Fruit fly (Drosophila melanogaster): ENCODE results near the gene CG42655.

CG42655 gene

DNA sequence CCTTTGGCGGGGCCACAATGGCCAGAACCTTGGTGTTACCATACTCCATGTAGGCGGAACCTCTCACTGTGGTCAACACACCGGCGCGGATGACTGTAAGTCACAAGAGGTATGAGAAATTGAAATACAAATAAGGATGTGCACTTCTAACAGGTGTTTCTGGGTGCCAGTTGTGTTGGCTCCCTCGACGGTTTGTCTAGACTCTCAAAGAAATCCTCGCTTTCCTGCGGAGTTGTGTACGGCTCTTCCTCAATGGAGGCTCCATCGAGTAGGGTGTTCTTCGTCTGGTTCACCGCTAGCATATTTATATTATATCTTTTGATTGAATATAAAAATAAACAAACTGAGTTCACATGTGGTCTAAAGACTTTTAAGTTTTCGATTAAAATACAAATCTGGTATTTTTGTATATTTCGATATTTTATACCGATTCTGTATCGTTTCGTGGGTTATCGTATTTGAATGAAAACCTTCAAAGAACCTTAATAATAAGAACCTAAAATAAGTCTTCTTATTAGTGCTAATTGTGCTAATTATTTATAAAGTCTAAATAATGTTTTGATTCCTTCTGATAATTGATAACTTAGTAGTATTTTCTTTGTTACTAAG, 40.1 kb downstream of the CG42655 start, which contains the start of gene Mtr3 (continued):
- TF ChIP-seq cato (GFP tag; optimal IDR thresholded peaks at IDR 0.05; ENCODE audit: borderline replicate concordance) (no peak), CG16813 (GFP tag; IDR thresholded peaks at IDR 0.05; ENCODE audit: partially characterized antibody) (no peak), HLHmδ (GFP tag; optimal IDR thresholded peaks at IDR 0.05) (no peak), Dll (GFP tag; IDR thresholded peaks at IDR 0.05; ENCODE audit: partially characterized antibody) (peak; percentile 58; the same call in 2 of the 4 replicates)

DNA sequence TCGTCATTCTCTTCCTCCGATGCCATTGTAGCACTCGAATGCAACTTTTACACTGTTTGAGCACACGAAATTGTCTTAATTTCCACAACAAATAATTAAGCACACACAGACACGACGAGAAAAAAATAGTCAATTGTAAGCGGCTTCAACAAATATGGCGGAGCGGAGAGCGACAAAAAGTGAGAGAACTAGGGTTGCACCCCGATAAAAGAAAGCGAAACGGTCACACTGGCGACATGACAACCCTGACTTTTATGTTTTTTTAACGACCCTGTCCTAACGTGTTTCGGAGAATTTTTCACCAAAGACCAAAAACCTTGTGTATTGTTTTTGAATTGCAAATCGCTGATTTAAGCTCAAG, 43.5 kb downstream of the CG42655 start, which contains the start of the genes Mi-2 and Prp3:
Mi-2 (minus strand) TSS at position 162 of the 361 bp plus-strand sequence.
Prp3 (plus strand) TSS at position 247 of the 361 bp plus-strand sequence.
- TF ChIP-seq Ravus (GFP tag; IDR thresholded peaks at IDR 0.05): no peak
- TF ChIP-seq insv (GFP tag; optimal IDR thresholded peaks at IDR 0.05): peak in 1 of 2 experiments; percentile 38
- no peak for TF ChIP-seq al (GFP tag; IDR thresholded peaks at IDR 0.05)
- TF ChIP-seq Abd-B (GFP tag; optimal IDR thresholded peaks at IDR 0.05): peak; percentile 76
- no peak for TF ChIP-seq Six4 (GFP tag; optimal IDR thresholded peaks at IDR 0.05)
- peak in 1 of 2 experiments; percentile 17 for TF ChIP-seq dpn (GFP tag; optimal IDR thresholded peaks at IDR 0.05)
- TF ChIP-seq CG5245 (GFP tag; optimal IDR thresholded peaks at IDR 0.05): no peak
- TF ChIP-seq trh (GFP tag; optimal IDR thresholded peaks at IDR 0.05): no peak
- TF ChIP-seq CG9876 (GFP tag; optimal IDR thresholded peaks at IDR 0.05): no peak
- TF ChIP-seq repo (GFP tag; optimal IDR thresholded peaks at IDR 0.05): no peak
- peak; percentile 47 for TF ChIP-seq her (GFP tag; optimal IDR thresholded peaks at IDR 0.05)
- no peak for TF ChIP-seq CG4404 (GFP tag; IDR thresholded peaks at IDR 0.05)
- TF ChIP-seq YL-1 (GFP tag; optimal IDR thresholded peaks at IDR 0.05): peak; percentile 94
- peak in 1 of 2 experiments; percentile 11 for TF ChIP-seq tll (GFP tag; optimal IDR thresholded peaks at IDR 0.05)
- no peak for TF ChIP-seq Deaf1 (tag; optimal IDR thresholded peaks at IDR 0.05)
- no peak for TF ChIP-seq CG6175 (GFP tag; IDR thresholded peaks at IDR 0.05)
- TF ChIP-seq dmrt11E (tag; optimal IDR thresholded peaks at IDR 0.05): no peak
- no peak for TF ChIP-seq jing (GFP tag; optimal IDR thresholded peaks at IDR 0.05)
- TF ChIP-seq seq (GFP tag; IDR thresholded peaks at IDR 0.05): no peak
- no peak for TF ChIP-seq CG11560 (tag; IDR thresholded peaks at IDR 0.05)
- no peak for TF ChIP-seq CG13123 (GFP tag; optimal IDR thresholded peaks at IDR 0.05)
- TF ChIP-seq ham (GFP tag; IDR thresholded peaks at IDR 0.05): no peak
- TF ChIP-seq CG16813 (GFP tag; IDR thresholded peaks at IDR 0.05; ENCODE audit: partially characterized antibody): no peak
- no peak for TF ChIP-seq kni (GFP tag; optimal IDR thresholded peaks at IDR 0.05)
- peak; percentile 52 for TF ChIP-seq CG10267 (tag; optimal IDR thresholded peaks at IDR 0.05)
- TF ChIP-seq CG31441 (GFP tag; IDR thresholded peaks at IDR 0.05): no peak
- no peak for TF ChIP-seq CG18011 (GFP tag; optimal IDR thresholded peaks at IDR 0.05)
- TF ChIP-seq CG4282 (GFP tag; optimal IDR thresholded peaks at IDR 0.05): no peak
- TF ChIP-seq CG33557 (GFP tag; optimal IDR thresholded peaks at IDR 0.05): peak; percentile 20
- no peak for TF ChIP-seq Side (GFP tag; optimal IDR thresholded peaks at IDR 0.05)
- TF ChIP-seq HmgZ (tag; optimal IDR thresholded peaks at IDR 0.05): peak; percentile 69
- 0 out of 2 replicates have a peak, but pooled peaks have one; percentile 40 for TF ChIP-seq CG42726 (GFP tag; IDR thresholded peaks at IDR 0.05; ENCODE audit: partially characterized antibody)
- no peak for TF ChIP-seq CG1832 (GFP tag; optimal IDR thresholded peaks at IDR 0.05)
- no peak for TF ChIP-seq psq (GFP tag; optimal IDR thresholded peaks at IDR 0.05)
- no peak for TF ChIP-seq Kr (GFP tag; optimal IDR thresholded peaks at IDR 0.05)
- no peak for TF ChIP-seq CG9609 (GFP tag; optimal IDR thresholded peaks at IDR 0.05)
- no peak for TF ChIP-seq Oaz (GFP tag; IDR thresholded peaks at IDR 0.05)
- TF ChIP-seq inv (GFP tag; IDR thresholded peaks at IDR 0.05; ENCODE audit: partially characterized antibody): no peak
- TF ChIP-seq CG13894 (tag; optimal IDR thresholded peaks at IDR 0.05): no peak
- no peak for TF ChIP-seq CG10209 (GFP tag; optimal IDR thresholded peaks at IDR 0.05)
- no peak for TF ChIP-seq CG17385 (GFP tag; optimal IDR thresholded peaks at IDR 0.05)
- no peak for TF ChIP-seq odd (GFP tag; optimal IDR thresholded peaks at IDR 0.05)
- TF ChIP-seq dmrt99B (tag; optimal IDR thresholded peaks at IDR 0.05): no peak
- TF ChIP-seq dan (GFP tag; IDR thresholded peaks at IDR 0.05): no peak
- no peak for TF ChIP-seq tin (GFP tag; optimal IDR thresholded peaks at IDR 0.05)
